Worm (Caenorhabditis elegans) whole organism, mixed stage, embryonic: ENCODE data around the gene fkh-4.

Experiments used
- M03D4.4 ChIP-seq: sonication (generic microtip); optimal IDR thresholded peaks from 2 replicates; lab custom pipeline; 2017; ENCODE audit warnings: mild to moderate bottlenecking, missing genetic modification characterization, missing compliant biosample characterization
- ceh-39 ChIP-seq: fragments of 150-350 bp; optimal IDR thresholded peaks from 2 replicates; lab custom pipeline; 2014; ENCODE audit warnings: missing biosample characterization, missing genetic modification characterization
- ham-2 ChIP-seq: fragments of 200-800 bp; sonication (Bioruptor generic); optimal IDR thresholded peaks from 2 replicates; lab custom pipeline; 2018; ENCODE audit warnings: mild to moderate bottlenecking, missing genetic modification characterization, missing compliant biosample characterization
- lin-13 ChIP-seq: fragments of 150-350 bp; optimal IDR thresholded peaks from 2 replicates; lab custom pipeline; 2014; ENCODE audit warnings: missing biosample characterization, missing genetic modification characterization
- nhr-12 ChIP-seq: fragments of 150-350 bp; optimal IDR thresholded peaks from 2 replicates; lab custom pipeline; 2014; ENCODE audit warnings: missing biosample characterization, missing genetic modification characterization
- pha-4 ChIP-seq: fragments of 150-350 bp; optimal IDR thresholded peaks from 2 replicates; lab custom pipeline; 2018; ENCODE audit warnings: missing biosample characterization, missing genetic modification reagents, missing genetic modification characterization
- sem-2 ChIP-seq: fragments of 200-800 bp; sonication (Bioruptor generic); optimal IDR thresholded peaks from 2 replicates; lab custom pipeline; 2018; ENCODE audit warnings: mild to moderate bottlenecking, missing genetic modification characterization, missing compliant biosample characterization
- unc-62 ChIP-seq: fragments of 150-350 bp; optimal IDR thresholded peaks from 2 replicates; lab custom pipeline; 2014; ENCODE audit warnings: missing biosample characterization, missing genetic modification reagents, missing genetic modification characterization

- no peak for TF ChIP-seq lin-13 (tag; lab: Kevin White, UChicago)
- no peak for TF ChIP-seq ham-2 (GFP tag; lab: Kevin White, UChicago)
- TF ChIP-seq nhr-12 (tag; lab: Kevin White, UChicago) = no peak
- no peak for TF ChIP-seq M03D4.4 (tag; lab: Kevin White, UChicago)
- no peak for TF ChIP-seq sem-2 (GFP tag; lab: Kevin White, UChicago)
- TF ChIP-seq unc-62 (GFP tag; lab: Kevin White, UChicago) = no peak
- no peak for TF ChIP-seq pha-4 (tag; lab: Kevin White, UChicago)
- no peak for TF ChIP-seq ceh-39 (tag; lab: Kevin White, UChicago)
These were observed 33.7 kb downstream of the fkh-4 start, which contains the start of gene irld-2 for ce11 chrX:13394971-13395370.
